Fruit fly (Drosophila melanogaster): ENCODE measurements around the gene Gr64c.

dm6 chr3L:4010122-4010521, 18.3 kb upstream of the Gr64c start:
- TF ChIP-seq GATAd (GFP tag; optimal IDR thresholded peaks at IDR 0.05) (no peak), lola (GFP tag; optimal IDR thresholded peaks at IDR 0.05) (no peak), tai (GFP tag; optimal IDR thresholded peaks at IDR 0.05) (no peak), pan (optimal IDR thresholded peaks at IDR 0.05) (no peak), OdsH (GFP tag; optimal IDR thresholded peaks at IDR 0.05) (no peak), fru (GFP tag; optimal IDR thresholded peaks at IDR 0.05) (no peak), HLH106 (tag; optimal IDR thresholded peaks at IDR 0.05) (no peak), h (GFP tag; optimal IDR thresholded peaks at IDR 0.05) (no peak), Myc (optimal IDR thresholded peaks at IDR 0.05) (no peak)
